Fruit fly (Drosophila melanogaster) whole organism, embryonic: ENCODE data around the gene mag.

Source experiments
- ATbp ChIP-seq: fragments of 200-800 bp; sonication (Bioruptor generic); optimal IDR thresholded peaks from 2 replicates; lab custom pipeline; 2017; ENCODE audit warnings: missing biosample characterization, mild to moderate bottlenecking, missing genetic modification characterization, missing genetic modification reagents
- Adf1 ChIP-seq: fragments of 200-800 bp; sonication (Bioruptor generic); IDR thresholded peaks from 2 replicates; pipeline ENCODE4 v1.3.6; 2022; ENCODE audit warnings: missing biosample characterization, missing genetic modification characterization
- Antp ChIP-seq: fragments of 200-800 bp; sonication (Bioruptor generic); optimal IDR thresholded peaks from 3 replicates; lab custom pipeline; 2016; ENCODE audit warnings: missing biosample characterization, missing genetic modification characterization
- Bdp1 ChIP-seq: fragments of 200-800 bp; sonication (Bioruptor generic); optimal IDR thresholded peaks from 3 replicates; lab custom pipeline; 2016; ENCODE audit warnings: missing biosample characterization, missing genetic modification characterization
- C15 ChIP-seq: fragments of 200-800 bp; sonication (Bioruptor generic); IDR thresholded peaks from 3 replicates; pipeline ENCODE4 v1.3.6; 2022; ENCODE audit warnings: missing biosample characterization, missing genetic modification characterization
- CG10267 ChIP-seq: fragments of 200-800 bp; sonication (Bioruptor generic); optimal IDR thresholded peaks from 2 replicates; lab custom pipeline; 2018; ENCODE audit warnings: missing biosample characterization, mild to moderate bottlenecking, missing genetic modification characterization, moderate library complexity
- CG10431 ChIP-seq: fragments of 200-800 bp; sonication (Bioruptor generic); optimal IDR thresholded peaks from 3 replicates; lab custom pipeline; 2018; ENCODE audit warnings: missing biosample characterization, mild to moderate bottlenecking, missing genetic modification characterization
- CG11247 ChIP-seq: fragments of 200-800 bp; sonication (Bioruptor generic); IDR thresholded peaks from 2 replicates; pipeline ENCODE4 v1.3.6; 2022; ENCODE audit warnings: missing biosample characterization, missing genetic modification characterization
- CG12219 ChIP-seq: fragments of 200-800 bp; sonication (Bioruptor generic); optimal IDR thresholded peaks from 3 replicates; lab custom pipeline; 2018; ENCODE audit warnings: missing biosample characterization, mild to moderate bottlenecking, missing genetic modification characterization
- CG12236 ChIP-seq: fragments of 200-800 bp; sonication (Bioruptor generic); optimal IDR thresholded peaks from 2 replicates; lab custom pipeline; 2016; ENCODE audit warnings: missing biosample characterization, missing genetic modification characterization
- CG15601 ChIP-seq: fragments of 200-800 bp; sonication (Bioruptor generic); optimal IDR thresholded peaks from 3 replicates; lab custom pipeline; 2019; ENCODE audit warnings: missing biosample characterization, mild to moderate bottlenecking, missing genetic modification characterization, moderate library complexity
- CG2678 ChIP-seq: fragments of 200-800 bp; sonication (Bioruptor generic); optimal IDR thresholded peaks from 3 replicates; lab custom pipeline; 2019; ENCODE audit warnings: missing biosample characterization, mild to moderate bottlenecking, missing genetic modification characterization, moderate library complexity
- CG3407 ChIP-seq: fragments of 200-800 bp; sonication (Bioruptor generic); optimal IDR thresholded peaks from 2 replicates; lab custom pipeline; 2018; ENCODE audit warnings: missing biosample characterization, mild to moderate bottlenecking, missing genetic modification characterization
- CG42726 ChIP-seq: fragments of 200-800 bp; sonication (Bioruptor generic); IDR thresholded peaks from 2 replicates; pipeline ENCODE4 v1.3.6; 2022; ENCODE audit warnings: missing biosample characterization, missing genetic modification characterization; ENCODE audit not compliant: partially characterized antibody
- CG4360 ChIP-seq: fragments of 200-800 bp; sonication (Bioruptor generic); IDR thresholded peaks from 2 replicates; pipeline ENCODE4 v1.3.6; 2022; ENCODE audit warnings: missing biosample characterization, missing genetic modification characterization
- CG4404 ChIP-seq: fragments of 200-800 bp; sonication (Bioruptor generic); IDR thresholded peaks from 2 replicates; pipeline ENCODE4 v1.3.6; 2022; ENCODE audit warnings: missing biosample characterization, missing genetic modification characterization
- CG8089 ChIP-seq: fragments of 200-800 bp; sonication (Bioruptor generic); optimal IDR thresholded peaks from 3 replicates; lab custom pipeline; 2016; ENCODE audit warnings: missing biosample characterization, missing genetic modification characterization
- D ChIP-seq, 2 experiments: fragments of 200-800 bp in 1 of 2; fragments of >200 bp in 1 of 2; sonication (Bioruptor generic) in 1 of 2; optimal IDR thresholded peaks; 2 replicates in 1 of 2; 3 replicates in 1 of 2; lab custom pipeline; 2017; ENCODE audit warnings: mild to moderate bottlenecking in 1 of 2, missing biosample characterization in 1 of 2, missing genetic modification characterization in 1 of 2, missing genetic modification reagents in 1 of 2
- E2f2 ChIP-seq: fragments of 200-800 bp; sonication (Bioruptor generic); IDR thresholded peaks from 2 replicates; pipeline ENCODE4 v1.3.6; 2022; ENCODE audit warnings: missing biosample characterization, missing genetic modification characterization
- Eip74EF ChIP-seq, 2 experiments: fragments of 200-800 bp in 1 of 2; fragments of >200 bp in 1 of 2; sonication (Bioruptor generic) in 1 of 2; optimal IDR thresholded peaks; 2 replicates each; lab custom pipeline; 2017 to 2019; ENCODE audit warnings: missing biosample characterization in 2 of 2, missing genetic modification characterization in 2 of 2, mild to moderate bottlenecking in 1 of 2, moderate library complexity in 1 of 2
- HmgZ ChIP-seq: fragments of 200-800 bp; sonication (Bioruptor generic); optimal IDR thresholded peaks from 2 replicates; lab custom pipeline; 2018; ENCODE audit warnings: missing biosample characterization, mild to moderate bottlenecking, missing genetic modification characterization
- Hmx ChIP-seq: fragments of 200-800 bp; sonication (Bioruptor generic); optimal IDR thresholded peaks from 2 replicates; lab custom pipeline; 2016; ENCODE audit warnings: missing biosample characterization, missing genetic modification characterization
- Hsf ChIP-seq: fragments of 200-800 bp; sonication (Bioruptor generic); optimal IDR thresholded peaks from 3 replicates; lab custom pipeline; 2016; ENCODE audit warnings: missing biosample characterization, missing genetic modification characterization
- MBD-R2 ChIP-seq: fragments of 200-800 bp; sonication (Bioruptor generic); IDR thresholded peaks from 2 replicates; pipeline ENCODE4 v1.3.6; 2022; ENCODE audit warnings: missing biosample characterization, missing genetic modification characterization
- MTF-1 ChIP-seq: fragments of 200-800 bp; sonication (Bioruptor generic); optimal IDR thresholded peaks from 2 replicates; lab custom pipeline; 2018; ENCODE audit warnings: missing biosample characterization, mild to moderate bottlenecking, missing genetic modification characterization, borderline replicate concordance
- Med ChIP-seq: fragments of 200-800 bp; sonication (Bioruptor generic); peaks from one replicate; lab custom pipeline; 2016; ENCODE audit warnings: missing biosample characterization, missing genetic modification characterization, mild to moderate bottlenecking, inconsistent platforms, moderate library complexity
- PHDP ChIP-seq: fragments of 200-800 bp; sonication (Bioruptor generic); optimal IDR thresholded peaks from 3 replicates; lab custom pipeline; 2018; ENCODE audit warnings: missing biosample characterization, mild to moderate bottlenecking, missing genetic modification characterization, moderate library complexity
- Ravus ChIP-seq: fragments of 200-800 bp; sonication (Bioruptor generic); IDR thresholded peaks from 2 replicates; pipeline ENCODE4 v1.3.6; 2022; ENCODE audit warnings: missing biosample characterization, missing genetic modification characterization
- Rx ChIP-seq: fragments of 200-800 bp; sonication (Bioruptor generic); IDR thresholded peaks from 2 replicates; pipeline ENCODE4 v1.3.6; 2022; ENCODE audit warnings: missing biosample characterization, missing genetic modification characterization
- Sry-δ ChIP-seq: fragments of 200-800 bp; sonication (Bioruptor generic); optimal IDR thresholded peaks from 2 replicates; lab custom pipeline; 2016; ENCODE audit warnings: missing biosample characterization, missing genetic modification characterization
- Vsx1 ChIP-seq: fragments of 200-800 bp; sonication (Bioruptor generic); optimal IDR thresholded peaks from 2 replicates; lab custom pipeline; 2017; ENCODE audit warnings: missing biosample characterization, mild to moderate bottlenecking, missing genetic modification characterization, missing genetic modification reagents
- YL-1 ChIP-seq: fragments of 200-800 bp; sonication (Bioruptor generic); optimal IDR thresholded peaks from 3 replicates; lab custom pipeline; 2017; ENCODE audit warnings: missing biosample characterization, mild to moderate bottlenecking, missing genetic modification characterization
- bbx ChIP-seq: fragments of 200-800 bp; sonication (Bioruptor generic); IDR thresholded peaks from 2 replicates; pipeline ENCODE4 v1.3.6; 2022; ENCODE audit warnings: missing biosample characterization, missing genetic modification characterization; ENCODE audit not compliant: partially characterized antibody
- crc ChIP-seq: fragments of 200-800 bp; sonication (Bioruptor generic); optimal IDR thresholded peaks from 2 replicates; lab custom pipeline; 2016; ENCODE audit warnings: missing biosample characterization, missing genetic modification characterization
- crp ChIP-seq, 2 experiments: fragments of 200-800 bp; sonication (Bioruptor generic); optimal IDR thresholded peaks; 2 replicates in 1 of 2; 3 replicates in 1 of 2; lab custom pipeline; 2017; ENCODE audit warnings: missing biosample characterization in 2 of 2, missing genetic modification characterization in 2 of 2, mild to moderate bottlenecking in 1 of 2, moderate library complexity in 1 of 2
- ewg ChIP-seq: fragments of 200-800 bp; sonication (Bioruptor generic); optimal IDR thresholded peaks from 3 replicates; lab custom pipeline; 2017; ENCODE audit warnings: mild to moderate bottlenecking, missing biosample characterization, missing genetic modification reagents, missing genetic modification characterization
- ftz-f1 ChIP-seq: fragments of 200-800 bp; sonication (Bioruptor generic); optimal IDR thresholded peaks from 2 replicates; lab custom pipeline; 2016; ENCODE audit warnings: missing biosample characterization, missing genetic modification characterization
- gem ChIP-seq: fragments of 200-800 bp; sonication (Bioruptor generic); optimal IDR thresholded peaks from 2 replicates; lab custom pipeline; 2019; ENCODE audit warnings: missing biosample characterization, mild to moderate bottlenecking, missing genetic modification characterization, moderate library complexity
- gfzf ChIP-seq: fragments of 200-800 bp; sonication (Bioruptor generic); optimal IDR thresholded peaks from 2 replicates; lab custom pipeline; 2016; ENCODE audit warnings: missing biosample characterization, mild to moderate bottlenecking, missing genetic modification characterization, moderate library complexity
- hbn ChIP-seq: fragments of 200-800 bp; sonication (Bioruptor generic); IDR thresholded peaks from 2 replicates; pipeline ENCODE4 v1.3.6; 2022; ENCODE audit warnings: missing biosample characterization, missing genetic modification characterization; ENCODE audit not compliant: partially characterized antibody
- jigr1 ChIP-seq: fragments of 200-800 bp; sonication (Bioruptor generic); IDR thresholded peaks from 3 replicates; pipeline ENCODE4 v1.3.6; 2022; ENCODE audit warnings: missing biosample characterization, missing genetic modification characterization
- ken ChIP-seq: fragments of 200-800 bp; sonication (Bioruptor generic); IDR thresholded peaks from 3 replicates; pipeline ENCODE4 v1.3.6; 2022; ENCODE audit warnings: missing biosample characterization, missing genetic modification characterization
- onecut ChIP-seq: fragments of 200-800 bp; sonication (Bioruptor generic); IDR thresholded peaks from 2 replicates; pipeline ENCODE4 v1.3.6; 2022; ENCODE audit warnings: missing biosample characterization, missing genetic modification characterization
- pfk ChIP-seq: fragments of 200-800 bp; sonication (Bioruptor generic); optimal IDR thresholded peaks from 2 replicates; lab custom pipeline; 2018; ENCODE audit warnings: missing biosample characterization, mild to moderate bottlenecking, missing genetic modification characterization, moderate library complexity
- pzg ChIP-seq: fragments of 200-800 bp; sonication (Bioruptor generic); optimal IDR thresholded peaks from 3 replicates; lab custom pipeline; 2018; ENCODE audit warnings: missing biosample characterization, mild to moderate bottlenecking, missing genetic modification characterization, moderate library complexity
- scrt ChIP-seq: fragments of 200-800 bp; sonication (Bioruptor generic); optimal IDR thresholded peaks from 2 replicates; lab custom pipeline; 2018; ENCODE audit warnings: missing biosample characterization, mild to moderate bottlenecking, missing genetic modification characterization, moderate library complexity
- sima ChIP-seq: fragments of 200-800 bp; sonication (Bioruptor generic); optimal IDR thresholded peaks from 2 replicates; lab custom pipeline; 2016; ENCODE audit warnings: missing biosample characterization, missing genetic modification characterization
- sna ChIP-seq: fragments of 200-800 bp; sonication (Bioruptor generic); IDR thresholded peaks from 2 replicates; pipeline ENCODE4 v1.3.6; 2022; ENCODE audit warnings: missing biosample characterization, missing genetic modification characterization; ENCODE audit not compliant: partially characterized antibody
- stc ChIP-seq: fragments of 200-800 bp; sonication (Bioruptor generic); IDR thresholded peaks from 2 replicates; pipeline ENCODE4 v1.3.6; 2022; ENCODE audit warnings: missing biosample characterization, missing genetic modification characterization
- ttk ChIP-seq: fragments of 200-800 bp; sonication (Bioruptor generic); IDR thresholded peaks from 2 replicates; pipeline ENCODE4 v2.1.2; 2022; ENCODE audit warnings: missing biosample characterization, missing genetic modification characterization
- vnd ChIP-seq: fragments of 200-800 bp; sonication (Bioruptor generic); IDR thresholded peaks from 3 replicates; pipeline ENCODE4 v1.3.6; 2022; ENCODE audit warnings: missing biosample characterization, missing genetic modification characterization; ENCODE audit not compliant: partially characterized antibody
- zfh1 ChIP-seq: fragments of 200-800 bp; sonication (Bioruptor generic); IDR thresholded peaks from 3 replicates; pipeline ENCODE4 v1.3.6; 2022; ENCODE audit warnings: missing biosample characterization, missing genetic modification characterization

The mag gene

dm6 chr3L:20427449-20427848 lies 33.0 kb upstream of the mag start, which contains the start of gene CG5274 (continued):
- TF ChIP-seq ATbp (GFP tag; lab: Kevin White, UChicago) (no peak), ken (GFP tag; lab: Robert Waterston, UW) (no peak), stc (no peak), CG12219 (GFP tag; lab: Kevin White, UChicago) (no peak), Antp (GFP tag; lab: Kevin White, UChicago) (no peak), HmgZ (tag; lab: Kevin White, UChicago) (no peak), Adf1 (GFP tag; lab: Robert Waterston, UW) (no peak), bbx (peak; percentile 52; the same call in 1 of the 2 replicates), ewg (no peak), crp (GFP tag; optimal IDR thresholded peaks at IDR 0.05; lab: Kevin White, UChicago) (no peak), MBD-R2 (GFP tag; lab: Robert Waterston, UW) (peak; percentile 66), MTF-1 (GFP tag; lab: Kevin White, UChicago) (no peak), Hmx (no peak), E2f2 (peak; percentile 57), CG4404 (GFP tag; lab: Robert Waterston, UW) (no peak), scrt (GFP tag; lab: Kevin White, UChicago) (no peak), zfh1 (GFP tag; lab: Robert Waterston, UW) (no peak), Vsx1 (GFP tag; lab: Kevin White, UChicago) (no peak), Bdp1 (GFP tag; lab: Kevin White, UChicago) (no peak), crc (GFP tag; lab: Kevin White, UChicago) (no peak), CG4360 (GFP tag; lab: Robert Waterston, UW) (no peak), PHDP (tag; lab: Kevin White, UChicago) (no peak), D (optimal IDR thresholded peaks at IDR 0.05; lab: Kevin White, UChicago) (no peak), D (GFP tag; optimal IDR thresholded peaks at IDR 0.05; lab: Kevin White, UChicago) (no peak), sna (GFP tag; lab: Robert Waterston, UW) (0 out of 2 replicates have a peak, but pooled peaks have one; percentile 26), pzg (peak; percentile 51), ftz-f1 (GFP tag; lab: Kevin White, UChicago) (no peak), C15 (no peak), CG8089 (no peak), Sry-δ (peak; percentile 79), CG10267 (tag; lab: Kevin White, UChicago) (no peak), hbn (GFP tag; lab: Robert Waterston, UW) (peak; percentile 27; the same call in 1 of the 2 replicates), CG2678 (no peak), CG12236 (GFP tag; lab: Kevin White, UChicago) (no peak), CG42726 (no peak), Hsf (GFP tag; lab: Kevin White, UChicago) (no peak), Ravus (GFP tag; lab: Robert Waterston, UW) (no peak), pfk (GFP tag; lab: Kevin White, UChicago) (no peak), Rx (GFP tag; lab: Robert Waterston, UW) (no peak)

dm6 chr3L:20430182-20430581 lies 30.3 kb upstream of the mag start, which contains the start of gene CG5262:
Gene CG5262, minus strand, starts transcription at chr3L:20430475.
- TF ChIP-seq CG10267 (tag; lab: Kevin White, UChicago) = peak; percentile 44
- TF ChIP-seq YL-1 (GFP tag; lab: Kevin White, UChicago) = peak; percentile 56
- no peak for TF ChIP-seq jigr1 (GFP tag; lab: Robert Waterston, UW)
- no peak for TF ChIP-seq CG15601 (tag; lab: Kevin White, UChicago)
- no peak for TF ChIP-seq vnd (GFP tag; lab: Robert Waterston, UW)
- TF ChIP-seq sima = no peak
- TF ChIP-seq ttk (GFP tag; lab: Robert Waterston, UW) = no peak
- TF ChIP-seq Ravus (GFP tag; lab: Robert Waterston, UW) = no peak
- peak; percentile 91 for TF ChIP-seq gfzf (GFP tag; lab: Kevin White, UChicago)
- TF ChIP-seq CG3407 (GFP tag; lab: Kevin White, UChicago) = no peak
- no peak for TF ChIP-seq CG11247 (GFP tag; lab: Robert Waterston, UW)
- TF ChIP-seq CG10431 (GFP tag; lab: Kevin White, UChicago) = no peak
- no peak for TF ChIP-seq Eip74EF (GFP tag; optimal IDR thresholded peaks at IDR 0.05; lab: Kevin White, UChicago)
- peak; percentile 9 for TF ChIP-seq Med (GFP tag; lab: Kevin White, UChicago)
- TF ChIP-seq gem (tag; lab: Kevin White, UChicago) = no peak
- no peak for TF ChIP-seq onecut (GFP tag; lab: Robert Waterston, UW)
